Fruit fly (Drosophila melanogaster) whole organism, embryonic: ENCODE data around the gene CG13390.
A peak's percentile ranks its signal among the peaks of the same experiment; 100 is the strongest.

Experiments
- Abd-B ChIP-seq: fragments of 200-800 bp; sonication (Bioruptor generic); optimal IDR thresholded peaks from 2 replicates; lab custom pipeline; 2018; ENCODE audit warnings: missing biosample characterization, mild to moderate bottlenecking, missing genetic modification characterization, moderate library complexity
- Atf-2 ChIP-seq: fragments of 200-800 bp; sonication (Bioruptor generic); optimal IDR thresholded peaks from 2 replicates; lab custom pipeline; 2016; ENCODE audit warnings: missing biosample characterization, missing genetic modification characterization
- CG10209 ChIP-seq: fragments of 200-800 bp; sonication (Bioruptor generic); optimal IDR thresholded peaks from 3 replicates; lab custom pipeline; 2017; ENCODE audit warnings: missing biosample characterization, mild to moderate bottlenecking, missing genetic modification characterization, missing genetic modification reagents
- CG10321 ChIP-seq: fragments of 200-800 bp; sonication (Bioruptor generic); IDR thresholded peaks from 2 replicates; pipeline ENCODE4 v1.3.6; 2022; ENCODE audit warnings: missing biosample characterization, missing genetic modification characterization
- CG10543 ChIP-seq: fragments of 200-800 bp; sonication (Bioruptor generic); optimal IDR thresholded peaks from 3 replicates; lab custom pipeline; 2017; ENCODE audit warnings: missing biosample characterization, mild to moderate bottlenecking, missing genetic modification characterization, moderate library complexity
- CG12769 ChIP-seq: fragments of 200-800 bp; sonication (Bioruptor generic); optimal IDR thresholded peaks from 2 replicates; lab custom pipeline; 2019; ENCODE audit warnings: missing biosample characterization, mild to moderate bottlenecking, missing genetic modification characterization, moderate library complexity
- CG1602 ChIP-seq: fragments of 200-800 bp; sonication (Bioruptor generic); optimal IDR thresholded peaks from 3 replicates; lab custom pipeline; 2016; ENCODE audit warnings: missing biosample characterization, missing genetic modification characterization
- CG17385 ChIP-seq: fragments of 200-800 bp; sonication (Bioruptor generic); optimal IDR thresholded peaks from 3 replicates; lab custom pipeline; 2018; ENCODE audit warnings: missing biosample characterization, mild to moderate bottlenecking, missing genetic modification characterization
- CG18619 ChIP-seq: fragments of 200-800 bp; sonication (Bioruptor generic); optimal IDR thresholded peaks from 3 replicates; lab custom pipeline; 2017; ENCODE audit warnings: missing biosample characterization, mild to moderate bottlenecking, missing genetic modification characterization
- CG2120 ChIP-seq: fragments of 200-800 bp; sonication (Bioruptor generic); optimal IDR thresholded peaks from 3 replicates; lab custom pipeline; 2016; ENCODE audit warnings: missing biosample characterization, missing genetic modification characterization
- CG31224 ChIP-seq: fragments of 200-800 bp; sonication (Bioruptor generic); IDR thresholded peaks from 2 replicates; pipeline ENCODE4 v1.3.6; 2022; ENCODE audit warnings: missing biosample characterization, missing genetic modification characterization
- CG3281 ChIP-seq: fragments of 200-800 bp; sonication (Bioruptor generic); optimal IDR thresholded peaks from 3 replicates; lab custom pipeline; 2017; ENCODE audit warnings: missing biosample characterization, mild to moderate bottlenecking, missing genetic modification characterization
- CG33213 ChIP-seq: fragments of 200-800 bp; sonication (Bioruptor generic); optimal IDR thresholded peaks from 3 replicates; lab custom pipeline; 2016; ENCODE audit warnings: missing biosample characterization, missing genetic modification characterization
- CG34224 ChIP-seq: fragments of 200-800 bp; sonication (Bioruptor generic); IDR thresholded peaks from 3 replicates; pipeline ENCODE4 v1.3.6; 2022; ENCODE audit warnings: missing biosample characterization, missing genetic modification characterization; ENCODE audit not compliant: partially characterized antibody
- CG6689 ChIP-seq: fragments of 200-800 bp; sonication (Bioruptor generic); IDR thresholded peaks from 2 replicates; pipeline ENCODE4 v1.3.6; 2022; ENCODE audit warnings: missing biosample characterization, missing genetic modification characterization
- CG8290 ChIP-seq, 3 experiments: fragments of 200-800 bp; sonication (Bioruptor generic); optimal IDR thresholded peaks; 2 replicates each; lab custom pipeline; 2016 to 2019; ENCODE audit warnings: missing biosample characterization in 3 of 3, missing genetic modification characterization in 3 of 3, mild to moderate bottlenecking in 2 of 3, moderate library complexity in 1 of 3
- CG8765 ChIP-seq: fragments of 200-800 bp; sonication (Bioruptor generic); IDR thresholded peaks from 2 replicates; pipeline ENCODE4 v1.3.6; 2022; ENCODE audit warnings: missing biosample characterization, missing genetic modification characterization
- Camta ChIP-seq: fragments of 200-800 bp; sonication (Bioruptor generic); optimal IDR thresholded peaks from 2 replicates; lab custom pipeline; 2016; ENCODE audit warnings: missing biosample characterization, missing genetic modification characterization
- D19B ChIP-seq: fragments of 200-800 bp; sonication (Bioruptor generic); optimal IDR thresholded peaks from 2 replicates; lab custom pipeline; 2017; ENCODE audit warnings: missing biosample characterization, mild to moderate bottlenecking, missing genetic modification characterization
- Dfd ChIP-seq, 2 experiments: fragments of >200 bp; optimal IDR thresholded peaks; 2 replicates each; lab custom pipeline; 2017; ENCODE audit warnings: missing biosample characterization in 2 of 2, missing genetic modification characterization in 2 of 2
- Dip2 ChIP-seq: fragments of 200-800 bp; sonication (Bioruptor generic); IDR thresholded peaks from 2 replicates; pipeline ENCODE4 v1.3.6; 2022; ENCODE audit warnings: missing biosample characterization, missing genetic modification characterization
- Dll ChIP-seq: fragments of 200-800 bp; sonication (Bioruptor generic); IDR thresholded peaks from 4 replicates; pipeline ENCODE4 v1.3.6; 2022; ENCODE audit warnings: missing biosample characterization, missing genetic modification characterization; ENCODE audit not compliant: partially characterized antibody
- Elba2 ChIP-seq: fragments of 200-800 bp; sonication (Bioruptor generic); optimal IDR thresholded peaks from 3 replicates; lab custom pipeline; 2016; ENCODE audit warnings: missing biosample characterization, missing genetic modification characterization
- Fer1 ChIP-seq: fragments of 200-800 bp; sonication (Bioruptor generic); optimal IDR thresholded peaks from 2 replicates; lab custom pipeline; 2017; ENCODE audit warnings: missing biosample characterization, mild to moderate bottlenecking, missing genetic modification characterization
- H2.0 ChIP-seq: fragments of 200-800 bp; sonication (Bioruptor generic); IDR thresholded peaks from 2 replicates; pipeline ENCODE4 v1.3.6; 2022; ENCODE audit warnings: missing biosample characterization, missing genetic modification characterization
- Hr39 ChIP-seq: fragments of >200 bp; optimal IDR thresholded peaks from 2 replicates; lab custom pipeline; 2017
- Hsf ChIP-seq: fragments of 200-800 bp; sonication (Bioruptor generic); optimal IDR thresholded peaks from 3 replicates; lab custom pipeline; 2016; ENCODE audit warnings: missing biosample characterization, missing genetic modification characterization
- Lhr ChIP-seq: fragments of 200-800 bp; sonication (Bioruptor generic); optimal IDR thresholded peaks from 3 replicates; lab custom pipeline; 2017; ENCODE audit warnings: mild to moderate bottlenecking, missing biosample characterization, missing genetic modification reagents, missing genetic modification characterization
- MTF-1 ChIP-seq: fragments of 200-800 bp; sonication (Bioruptor generic); optimal IDR thresholded peaks from 2 replicates; lab custom pipeline; 2018; ENCODE audit warnings: missing biosample characterization, mild to moderate bottlenecking, missing genetic modification characterization, borderline replicate concordance
- NK7.1 ChIP-seq: fragments of 200-800 bp; sonication (Bioruptor generic); optimal IDR thresholded peaks from 3 replicates; lab custom pipeline; 2016; ENCODE audit warnings: missing biosample characterization, missing genetic modification characterization
- Scr ChIP-seq: fragments of 200-800 bp; sonication (Bioruptor generic); IDR thresholded peaks from 2 replicates; pipeline ENCODE4 v1.3.6; 2022; ENCODE audit warnings: missing biosample characterization, missing genetic modification characterization; ENCODE audit not compliant: partially characterized antibody
- aop ChIP-seq: fragments of 200-800 bp; sonication (Bioruptor generic); IDR thresholded peaks from 2 replicates; pipeline ENCODE4 v1.3.6; 2022; ENCODE audit warnings: missing biosample characterization, missing genetic modification characterization
- bcd ChIP-seq: fragments of 200-800 bp; sonication (Bioruptor generic); optimal IDR thresholded peaks from 2 replicates; lab custom pipeline; 2017; ENCODE audit warnings: missing biosample characterization, mild to moderate bottlenecking, missing genetic modification characterization
- ci ChIP-seq: fragments of 200-800 bp; sonication (Bioruptor generic); IDR thresholded peaks from 3 replicates; pipeline ENCODE4 v1.3.6; 2022; ENCODE audit warnings: missing biosample characterization, missing genetic modification characterization
- cwo ChIP-seq: fragments of 200-800 bp; sonication (Bioruptor generic); optimal IDR thresholded peaks from 3 replicates; lab custom pipeline; 2017; ENCODE audit warnings: missing biosample characterization, missing genetic modification characterization, mild to moderate bottlenecking, moderate library complexity, missing genetic modification reagents
- fd64A ChIP-seq: fragments of 200-800 bp; sonication (Bioruptor generic); optimal IDR thresholded peaks from 3 replicates; lab custom pipeline; 2018; ENCODE audit warnings: missing biosample characterization, mild to moderate bottlenecking, missing genetic modification characterization
- gsb ChIP-seq: fragments of 200-800 bp; sonication (Bioruptor generic); IDR thresholded peaks from 2 replicates; pipeline ENCODE4 v1.3.6; 2022; ENCODE audit warnings: missing biosample characterization, missing genetic modification characterization
- gt ChIP-seq: fragments of 200-800 bp; sonication (Bioruptor generic); IDR thresholded peaks from 2 replicates; pipeline ENCODE4 v1.3.6; 2022; ENCODE audit warnings: missing biosample characterization, missing genetic modification characterization
- jigr1 ChIP-seq: fragments of 200-800 bp; sonication (Bioruptor generic); IDR thresholded peaks from 3 replicates; pipeline ENCODE4 v1.3.6; 2022; ENCODE audit warnings: missing biosample characterization, missing genetic modification characterization
- maf-S ChIP-seq: fragments of 200-800 bp; sonication (Bioruptor generic); optimal IDR thresholded peaks from 2 replicates; lab custom pipeline; 2016; ENCODE audit warnings: missing biosample characterization, missing genetic modification characterization
- mld ChIP-seq: fragments of 200-800 bp; sonication (Bioruptor generic); IDR thresholded peaks from 3 replicates; pipeline ENCODE4 v1.3.6; 2022; ENCODE audit warnings: missing biosample characterization, missing genetic modification characterization; ENCODE audit not compliant: partially characterized antibody
- pum ChIP-seq: fragments of 200-800 bp; sonication (Bioruptor generic); optimal IDR thresholded peaks from 2 replicates; lab custom pipeline; 2016; ENCODE audit warnings: missing biosample characterization, missing genetic modification characterization
- ranshi ChIP-seq: fragments of 200-800 bp; sonication (Bioruptor generic); IDR thresholded peaks from 2 replicates; pipeline ENCODE4 v1.3.6; 2022; ENCODE audit warnings: missing biosample characterization, missing genetic modification characterization
- ro ChIP-seq: fragments of 200-800 bp; sonication (Bioruptor generic); IDR thresholded peaks from 2 replicates; pipeline ENCODE4 v1.3.6; 2022; ENCODE audit warnings: missing biosample characterization, missing genetic modification characterization
- slou ChIP-seq: fragments of 200-800 bp; sonication (Bioruptor generic); optimal IDR thresholded peaks from 3 replicates; lab custom pipeline; 2016; ENCODE audit warnings: missing biosample characterization, missing genetic modification characterization
- sug ChIP-seq: fragments of 200-800 bp; optimal IDR thresholded peaks from 2 replicates; lab custom pipeline; 2019; ENCODE audit warnings: missing biosample characterization, mild to moderate bottlenecking, missing genetic modification characterization, moderate library complexity
- tup ChIP-seq: fragments of 200-800 bp; sonication (Bioruptor generic); optimal IDR thresholded peaks from 2 replicates; lab custom pipeline; 2016; ENCODE audit warnings: missing biosample characterization, mild to moderate bottlenecking, missing genetic modification characterization, moderate library complexity
- wek ChIP-seq: fragments of 200-800 bp; sonication (Bioruptor generic); optimal IDR thresholded peaks from 3 replicates; lab custom pipeline; 2018; ENCODE audit warnings: missing biosample characterization, mild to moderate bottlenecking, missing genetic modification characterization, moderate library complexity
- z ChIP-seq: fragments of 200-800 bp; sonication (Bioruptor generic); IDR thresholded peaks from 3 replicates; pipeline ENCODE4 v1.3.6; 2022; ENCODE audit warnings: missing biosample characterization, missing genetic modification characterization
- zen ChIP-seq: fragments of 200-800 bp; sonication (Bioruptor generic); optimal IDR thresholded peaks from 3 replicates; lab custom pipeline; 2018; ENCODE audit warnings: missing biosample characterization, mild to moderate bottlenecking, missing genetic modification characterization, moderate library complexity

CG13390 gene

DNA sequence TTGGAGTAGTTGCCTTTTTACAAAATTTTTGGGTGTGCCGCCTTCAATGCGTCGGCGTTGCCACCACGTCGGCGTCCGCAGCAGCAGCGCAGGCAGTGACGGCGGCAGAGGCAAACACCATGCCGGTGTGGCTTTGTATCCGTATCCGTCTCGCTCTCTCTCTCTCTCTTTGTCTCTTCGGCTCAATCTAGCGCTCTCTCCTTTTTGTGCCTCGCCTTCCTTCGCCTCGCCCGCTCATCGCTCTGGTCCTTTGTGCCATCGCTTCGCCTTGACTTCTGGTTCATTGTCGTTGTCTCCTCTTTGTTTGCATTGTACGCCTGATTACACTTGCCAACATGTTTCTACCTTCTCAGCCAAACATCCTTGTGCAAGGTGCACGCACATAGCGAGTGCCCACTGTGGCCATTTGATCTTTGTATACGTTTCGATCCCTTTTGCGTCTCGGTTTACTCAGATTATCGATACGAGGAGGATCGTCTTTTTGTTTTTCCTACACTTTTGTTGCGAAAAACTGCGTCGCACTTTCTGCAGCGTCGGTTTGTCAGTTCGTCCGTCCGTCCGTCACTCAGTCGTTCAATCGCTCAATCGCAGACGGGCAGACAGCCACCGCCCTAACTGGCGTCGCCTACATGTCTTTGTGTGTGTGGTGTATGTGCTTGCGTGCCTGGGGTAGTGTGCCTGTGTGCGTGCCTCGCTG lies 39.9 kb upstream of the CG13390 start (continued):
- TF ChIP-seq CG34224 (GFP tag; lab: Robert Waterston, UW) (no peak), pum (GFP tag; lab: Kevin White, UChicago) (peak; percentile 8), sug (tag; lab: Kevin White, UChicago) (no peak), Hsf (GFP tag; lab: Kevin White, UChicago) (peak; percentile 1), fd64A (GFP tag; lab: Kevin White, UChicago) (no peak), D19B (no peak), Lhr (GFP tag; lab: Kevin White, UChicago) (no peak), tup (GFP tag; lab: Kevin White, UChicago) (no peak), aop (no peak), CG8765 (GFP tag; lab: Robert Waterston, UW) (no peak), mld (GFP tag; lab: Robert Waterston, UW) (no peak), CG10543 (peak; percentile 26), ranshi (no peak), CG6689 (GFP tag; lab: Robert Waterston, UW) (no peak), Dip2 (GFP tag; lab: Robert Waterston, UW) (no peak), CG2120 (GFP tag; lab: Kevin White, UChicago) (peak; percentile 34), CG8290 (GFP tag; optimal IDR thresholded peaks at IDR 0.05; lab: Kevin White, UChicago) (no peak), CG8290 (tag; optimal IDR thresholded peaks at IDR 0.05; lab: Kevin White, UChicago) (no peak), ro (GFP tag; lab: Robert Waterston, UW) (no peak), maf-S (GFP tag; lab: Kevin White, UChicago) (no peak), zen (tag; lab: Kevin White, UChicago) (peak; percentile 39), CG33213 (no peak), Dfd (GFP tag; optimal IDR thresholded peaks at IDR 0.05; lab: Kevin White, UChicago) (no peak), Dll (GFP tag; lab: Robert Waterston, UW) (no peak), CG10209 (GFP tag; lab: Kevin White, UChicago) (peak; percentile 51), gsb (GFP tag; lab: Robert Waterston, UW) (no peak), MTF-1 (no peak), Hr39 (no peak), Fer1 (GFP tag; lab: Kevin White, UChicago) (no peak), CG17385 (GFP tag; lab: Kevin White, UChicago) (no peak), Camta (GFP tag; lab: Kevin White, UChicago) (no peak), gt (GFP tag; lab: Robert Waterston, UW) (no peak), H2.0 (no peak), Elba2 (GFP tag; lab: Kevin White, UChicago) (no peak), wek (GFP tag; lab: Kevin White, UChicago) (peak; percentile 36), Scr (GFP tag; lab: Robert Waterston, UW) (no peak), bcd (no peak), Abd-B (GFP tag; lab: Kevin White, UChicago) (no peak), NK7.1 (GFP tag; lab: Kevin White, UChicago) (no peak), jigr1 (GFP tag; lab: Robert Waterston, UW) (no peak), CG31224 (GFP tag; lab: Robert Waterston, UW) (no peak), CG1602 (GFP tag; lab: Kevin White, UChicago) (no peak), CG3281 (GFP tag; lab: Kevin White, UChicago) (no peak), Atf-2 (GFP tag; lab: Kevin White, UChicago) (no peak), cwo (GFP tag; lab: Kevin White, UChicago) (no peak), CG12769 (tag; lab: Kevin White, UChicago) (no peak), slou (GFP tag; lab: Kevin White, UChicago) (no peak), CG10321 (GFP tag; lab: Robert Waterston, UW) (peak; percentile 24; the same call in 1 of the 2 replicates), z (peak; percentile 70; the same call in 2 of the 3 replicates), CG18619 (GFP tag; lab: Kevin White, UChicago) (no peak), ci (GFP tag; lab: Robert Waterston, UW) (peak; percentile 29; the same call in 1 of the 3 replicates)
